Worm (Caenorhabditis elegans) whole organism, midembryonic: Measurements from ENCODE around the gene jmjd-3.2.

Source experiments
- T22C8.4 ChIP-seq: fragments of 200-800 bp; sonication (Bioruptor generic); IDR thresholded peaks from 2 replicates; pipeline ENCODE4 v1.3.6; 2022; ENCODE audit warnings: missing genetic modification characterization, missing compliant biosample characterization
- cog-1 ChIP-seq: sonication (generic microtip); optimal IDR thresholded peaks from 2 replicates; lab custom pipeline; 2016; ENCODE audit warnings: missing genetic modification characterization, missing compliant biosample characterization
- flt-1 ChIP-seq: fragments of 200-800 bp; sonication (Bioruptor generic); IDR thresholded peaks from 2 replicates; pipeline ENCODE4 v1.3.6; 2022; ENCODE audit warnings: missing genetic modification characterization, missing compliant biosample characterization
- klf-2 ChIP-seq: fragments of 200-800 bp; sonication (Bioruptor generic); conservative IDR thresholded peaks from 2 replicates; pipeline ENCODE4 v1.3.6; 2022; ENCODE audit warnings: missing genetic modification reagents, missing genetic modification characterization, missing compliant biosample characterization
- med-1 ChIP-seq: sonication (generic microtip); optimal IDR thresholded peaks from 2 replicates; lab custom pipeline; 2017; ENCODE audit warnings: missing genetic modification characterization, mild to moderate bottlenecking, missing compliant biosample characterization, antibody characterized with exemption, missing genetic modification reagents; ENCODE audit not compliant: insufficient read depth
- ref-1 ChIP-seq: fragments of 200-800 bp; sonication (Bioruptor generic); conservative IDR thresholded peaks from 2 replicates; pipeline ENCODE4 v1.3.6; 2022; ENCODE audit warnings: missing genetic modification reagents, missing genetic modification characterization, missing compliant biosample characterization
- tab-1 ChIP-seq: fragments of 200-800 bp; sonication (Bioruptor generic); IDR thresholded peaks from 2 replicates; pipeline ENCODE4 v1.3.6; 2022; ENCODE audit warnings: missing genetic modification characterization, missing compliant biosample characterization
- ztf-23 ChIP-seq: fragments of 200-800 bp; sonication (Bioruptor generic); IDR thresholded peaks from 2 replicates; pipeline ENCODE4 v1.3.6; 2022; ENCODE audit warnings: missing genetic modification reagents, missing genetic modification characterization, missing compliant biosample characterization
- ztf-29 ChIP-seq: fragments of 200-800 bp; sonication (Bioruptor generic); IDR thresholded peaks from 2 replicates; pipeline ENCODE4 v1.3.6; 2022; ENCODE audit warnings: missing genetic modification reagents, missing genetic modification characterization, missing compliant biosample characterization

jmjd-3.2 gene

ce11 chrX:14447910-14448309 is at the start of gene jmjd-3.2:
Gene jmjd-3.2 (plus strand): TSS chrX:14448210.
- TF ChIP-seq tab-1 (GFP tag; lab: Robert Waterston, UW), result no peak
- TF ChIP-seq cog-1 (tag; lab: Kevin White, UChicago), result no peak
- no peak for TF ChIP-seq med-1 (GFP tag; lab: Kevin White, UChicago)
- TF ChIP-seq flt-1 (GFP tag; lab: Robert Waterston, UW), result no peak
- TF ChIP-seq ztf-23 (GFP tag; lab: Robert Waterston, UW), result no peak
- no peak for TF ChIP-seq T22C8.4 (GFP tag; lab: Robert Waterston, UW)
- TF ChIP-seq klf-2 (GFP tag; lab: Robert Waterston, UW), result no peak
- TF ChIP-seq ztf-29, result no peak
- no peak for TF ChIP-seq ref-1 (GFP tag; lab: Robert Waterston, UW)

ce11 chrX:14399035-14399434 is 49.0 kb upstream of the jmjd-3.2 start:
- no peak for TF ChIP-seq med-1 (GFP tag; lab: Kevin White, UChicago)
- TF ChIP-seq cog-1 (tag; lab: Kevin White, UChicago), result no peak
- TF ChIP-seq tab-1 (GFP tag; lab: Robert Waterston, UW), result no peak
- no peak for TF ChIP-seq klf-2 (GFP tag; lab: Robert Waterston, UW)
- TF ChIP-seq ztf-23 (GFP tag; lab: Robert Waterston, UW), result no peak
- no peak for TF ChIP-seq flt-1 (GFP tag; lab: Robert Waterston, UW)
- TF ChIP-seq ref-1 (GFP tag; lab: Robert Waterston, UW), result no peak
- TF ChIP-seq T22C8.4 (GFP tag; lab: Robert Waterston, UW), result no peak
- TF ChIP-seq ztf-29, result no peak

- TF ChIP-seq T22C8.4 (GFP tag; lab: Robert Waterston, UW), result no peak
- TF ChIP-seq ref-1 (GFP tag; lab: Robert Waterston, UW), result no peak
- TF ChIP-seq cog-1 (tag; lab: Kevin White, UChicago), result no peak
- no peak for TF ChIP-seq ztf-29
Observed at ce11 chrX:14401230-14401629, 46.8 kb upstream of the jmjd-3.2 start.

ce11 chrX:14405817-14406216 is 42.2 kb upstream of the jmjd-3.2 start, which contains the start of gene frpr-17:
Gene frpr-17 (plus strand): TSS chrX:14406117.
- TF ChIP-seq ztf-23 (GFP tag; lab: Robert Waterston, UW), result no peak

ce11 chrX:14412774-14413173 is 35.2 kb upstream of the jmjd-3.2 start, which contains the start of gene fbxa-179:
Gene fbxa-179 (minus strand): TSS chrX:14412874.
- TF ChIP-seq klf-2 (GFP tag; lab: Robert Waterston, UW) (no peak), tab-1 (GFP tag; lab: Robert Waterston, UW) (no peak), ztf-29 (no peak), flt-1 (GFP tag; lab: Robert Waterston, UW) (no peak), T22C8.4 (GFP tag; lab: Robert Waterston, UW) (no peak)

ce11 chrX:14415641-14416040 is 32.4 kb upstream of the jmjd-3.2 start, which contains the start of gene F23D12.10:
Gene F23D12.10 (minus strand): TSS chrX:14415741.
- TF ChIP-seq flt-1 (GFP tag; lab: Robert Waterston, UW) (no peak), ztf-29 (no peak), med-1 (GFP tag; lab: Kevin White, UChicago) (no peak), cog-1 (tag; lab: Kevin White, UChicago) (no peak), tab-1 (GFP tag; lab: Robert Waterston, UW) (no peak), klf-2 (GFP tag; lab: Robert Waterston, UW) (no peak), ref-1 (GFP tag; lab: Robert Waterston, UW) (no peak), T22C8.4 (GFP tag; lab: Robert Waterston, UW) (no peak)

ce11 chrX:14421529-14421982 is 26.5 kb upstream of the jmjd-3.2 start, which contains the start of gene F23D12.2:
Gene F23D12.2 (minus strand): TSS chrX:14421579.
- TF ChIP-seq ref-1 (GFP tag; lab: Robert Waterston, UW) (no peak), med-1 (GFP tag; lab: Kevin White, UChicago) (no peak), ztf-29 (no peak), T22C8.4 (GFP tag; lab: Robert Waterston, UW) (no peak), flt-1 (GFP tag; lab: Robert Waterston, UW) (no peak), cog-1 (tag; lab: Kevin White, UChicago) (no peak), tab-1 (GFP tag; lab: Robert Waterston, UW) (no peak)

- TF ChIP-seq klf-2 (GFP tag; lab: Robert Waterston, UW) (no peak), ztf-23 (GFP tag; lab: Robert Waterston, UW) (no peak), flt-1 (GFP tag; lab: Robert Waterston, UW) (no peak), med-1 (GFP tag; lab: Kevin White, UChicago) (no peak), T22C8.4 (GFP tag; lab: Robert Waterston, UW) (no peak), ztf-29 (no peak), tab-1 (GFP tag; lab: Robert Waterston, UW) (no peak), ref-1 (GFP tag; lab: Robert Waterston, UW) (no peak), cog-1 (tag; lab: Kevin White, UChicago) (no peak)
Observed at ce11 chrX:14423105-14423504, 24.9 kb upstream of the jmjd-3.2 start, which contains the start of gene fipr-3. Gene fipr-3 (plus strand): TSS chrX:14423405.

ce11 chrX:14424186-14424585 is 23.8 kb upstream of the jmjd-3.2 start:
- TF ChIP-seq ref-1 (GFP tag; lab: Robert Waterston, UW), result no peak
- no peak for TF ChIP-seq klf-2 (GFP tag; lab: Robert Waterston, UW)
- TF ChIP-seq T22C8.4 (GFP tag; lab: Robert Waterston, UW), result no peak
- no peak for TF ChIP-seq flt-1 (GFP tag; lab: Robert Waterston, UW)
- TF ChIP-seq ztf-29, result no peak
- no peak for TF ChIP-seq tab-1 (GFP tag; lab: Robert Waterston, UW)
- TF ChIP-seq med-1 (GFP tag; lab: Kevin White, UChicago), result no peak
- TF ChIP-seq cog-1 (tag; lab: Kevin White, UChicago), result no peak
- no peak for TF ChIP-seq ztf-23 (GFP tag; lab: Robert Waterston, UW)

- TF ChIP-seq T22C8.4 (GFP tag; lab: Robert Waterston, UW), result no peak
- TF ChIP-seq klf-2 (GFP tag; lab: Robert Waterston, UW), result no peak
- TF ChIP-seq ref-1 (GFP tag; lab: Robert Waterston, UW), result no peak
- TF ChIP-seq tab-1 (GFP tag; lab: Robert Waterston, UW), result no peak
- TF ChIP-seq ztf-23 (GFP tag; lab: Robert Waterston, UW), result no peak
- TF ChIP-seq med-1 (GFP tag; lab: Kevin White, UChicago), result no peak
- TF ChIP-seq cog-1 (tag; lab: Kevin White, UChicago), result no peak
- TF ChIP-seq flt-1 (GFP tag; lab: Robert Waterston, UW), result no peak
- no peak for TF ChIP-seq ztf-29
Observed at ce11 chrX:14424673-14425072, 23.3 kb upstream of the jmjd-3.2 start, which contains the start of gene F23D12.11. Gene F23D12.11 (minus strand): TSS chrX:14424751.
